Fruit fly (Drosophila melanogaster): Measurements from ENCODE around the gene Prosalpha6.
A peak's percentile ranks its signal among the peaks of the same experiment; 100 is the strongest.

Prosalpha6 gene

DNA sequence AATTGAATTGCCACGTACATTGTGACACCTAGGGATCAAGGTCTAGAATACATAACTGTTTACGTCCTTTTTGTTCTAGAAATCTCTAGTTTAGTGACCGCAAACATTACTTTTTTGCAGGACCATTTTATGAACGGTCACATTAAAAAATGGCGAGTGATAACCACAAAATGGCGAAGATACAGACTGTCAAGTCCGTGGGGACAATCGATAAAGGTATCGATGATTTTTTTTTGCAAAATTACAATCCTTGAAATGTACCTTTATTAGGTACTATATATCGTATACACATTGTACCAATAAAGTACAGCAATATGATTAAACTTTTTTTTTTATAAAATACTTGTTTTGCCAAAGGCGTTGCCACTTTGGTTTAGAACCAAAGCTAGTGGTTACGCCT lies 9.3 kb downstream of the Prosalpha6 start:
- TF ChIP-seq cnc (optimal IDR thresholded peaks at IDR 0.05) (no peak), CG7045 (GFP tag; optimal IDR thresholded peaks at IDR 0.05) (no peak), kay (GFP tag; ENCODE audit: borderline replicate concordance) (peak; percentile 84)

DNA sequence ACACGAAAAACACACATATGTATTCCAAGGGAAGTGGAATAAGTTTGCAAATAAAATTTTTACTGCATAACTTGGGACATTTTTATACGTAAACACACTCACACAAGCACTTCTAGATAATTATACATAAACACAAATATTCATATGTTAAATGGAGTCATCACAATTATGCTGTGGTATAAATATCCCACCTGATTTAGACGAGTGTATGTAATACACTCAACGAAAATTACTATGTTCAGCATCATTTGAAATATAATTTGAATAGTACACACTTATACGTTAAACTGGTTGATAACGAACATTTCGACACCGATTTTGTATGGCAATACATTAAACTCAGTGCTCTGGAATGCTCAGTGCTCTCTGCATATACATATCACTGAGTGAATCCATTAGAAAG lies 9.9 kb downstream of the Prosalpha6 start:
- TF ChIP-seq toe (GFP tag; optimal IDR thresholded peaks at IDR 0.05) (no peak), CG11617 (GFP tag; optimal IDR thresholded peaks at IDR 0.05) (peak; percentile 2), Clk (GFP tag; optimal IDR thresholded peaks at IDR 0.05) (no peak), CG7101 (tag; optimal IDR thresholded peaks at IDR 0.05) (no peak), CG12768 (GFP tag; optimal IDR thresholded peaks at IDR 0.05) (no peak), bab1 (GFP tag; optimal IDR thresholded peaks at IDR 0.05) (peak; percentile 71), CG7045 (GFP tag; optimal IDR thresholded peaks at IDR 0.05) (no peak), ovo (GFP tag; optimal IDR thresholded peaks at IDR 0.05) (no peak), kay (GFP tag; ENCODE audit: borderline replicate concordance) (no peak), CG14711 (tag; optimal IDR thresholded peaks at IDR 0.05) (no peak), Hr96 (GFP tag; optimal IDR thresholded peaks at IDR 0.05) (no peak)

dm6 chr2L:10231510-10231909 lies 10.4 kb downstream of the Prosalpha6 start, which contains the start of gene ova:
ova (minus strand) TSS chr2L:10231692.
- TF ChIP-seq Mnt (GFP tag; optimal IDR thresholded peaks at IDR 0.05) (no peak), toe (GFP tag; optimal IDR thresholded peaks at IDR 0.05) (no peak), tj (GFP tag; optimal IDR thresholded peaks at IDR 0.05) (no peak), CG14711 (tag; optimal IDR thresholded peaks at IDR 0.05) (no peak), CG7045 (GFP tag; optimal IDR thresholded peaks at IDR 0.05) (no peak), CG12768 (GFP tag; optimal IDR thresholded peaks at IDR 0.05) (no peak), CG1620 (GFP tag; optimal IDR thresholded peaks at IDR 0.05) (no peak), Clk (GFP tag; optimal IDR thresholded peaks at IDR 0.05) (no peak), CG11617 (GFP tag; optimal IDR thresholded peaks at IDR 0.05) (no peak), pad (GFP tag; optimal IDR thresholded peaks at IDR 0.05) (no peak), CG7101 (tag; optimal IDR thresholded peaks at IDR 0.05) (no peak), cic (GFP tag; optimal IDR thresholded peaks at IDR 0.05) (no peak), CG5204 (GFP tag; optimal IDR thresholded peaks at IDR 0.05) (no peak)

DNA sequence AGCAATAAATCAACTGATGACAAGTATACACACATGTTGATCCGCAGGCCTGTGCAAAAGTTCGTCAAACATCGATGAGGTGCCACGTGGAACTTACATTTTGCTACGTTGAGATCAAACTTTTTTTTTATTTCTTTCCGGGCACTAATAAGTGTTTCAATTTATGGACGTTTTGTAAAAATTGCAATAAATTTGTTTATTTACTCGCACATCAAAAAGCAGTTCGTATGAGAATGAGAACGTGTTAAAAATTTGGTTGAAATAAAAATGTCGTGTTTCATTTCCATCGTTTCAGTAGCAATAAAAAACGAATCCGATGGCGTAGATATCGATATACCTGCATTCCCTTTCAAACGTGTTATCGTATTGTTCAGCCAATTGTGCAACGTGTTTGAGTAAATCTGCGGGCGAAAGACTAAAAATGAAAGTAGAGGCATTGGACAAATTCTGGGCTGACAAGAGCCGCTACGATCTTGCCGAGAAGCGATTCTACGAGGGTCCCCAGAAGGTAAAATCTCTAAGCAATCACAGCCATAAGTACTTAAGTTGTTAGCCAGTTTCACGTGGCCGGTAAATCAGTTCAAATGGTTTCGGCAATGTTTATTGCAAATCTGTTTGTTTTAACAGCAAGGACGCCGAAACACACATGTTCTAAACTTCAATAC lies 11.1 kb downstream of the Prosalpha6 start, which contains the start of gene eEF1delta:
Gene eEF1delta (plus strand): TSS at position 356 of the 665 bp plus-strand sequence.
- TF ChIP-seq Mnt (GFP tag; optimal IDR thresholded peaks at IDR 0.05) (peak; percentile 68), cic (GFP tag; optimal IDR thresholded peaks at IDR 0.05) (no peak), tj (GFP tag; optimal IDR thresholded peaks at IDR 0.05) (no peak), CG33017 (tag; optimal IDR thresholded peaks at IDR 0.05) (no peak), CG14711 (tag; optimal IDR thresholded peaks at IDR 0.05) (no peak), CG7101 (tag; optimal IDR thresholded peaks at IDR 0.05) (no peak), CG12768 (GFP tag; optimal IDR thresholded peaks at IDR 0.05) (no peak), CG1620 (GFP tag; optimal IDR thresholded peaks at IDR 0.05) (no peak), CG5204 (GFP tag; optimal IDR thresholded peaks at IDR 0.05) (no peak), toe (GFP tag; optimal IDR thresholded peaks at IDR 0.05) (no peak), CG11617 (GFP tag; optimal IDR thresholded peaks at IDR 0.05) (peak; percentile 47), cnc (optimal IDR thresholded peaks at IDR 0.05) (peak in 1 of 2 experiments; percentile 3), pad (GFP tag; optimal IDR thresholded peaks at IDR 0.05) (no peak), ovo (GFP tag; optimal IDR thresholded peaks at IDR 0.05) (no peak), Crg-1 (GFP tag; optimal IDR thresholded peaks at IDR 0.05) (no peak), kay (GFP tag; ENCODE audit: borderline replicate concordance) (no peak), Clk (GFP tag; optimal IDR thresholded peaks at IDR 0.05) (no peak), bab1 (GFP tag; optimal IDR thresholded peaks at IDR 0.05) (peak; percentile 18), CG7045 (GFP tag; optimal IDR thresholded peaks at IDR 0.05) (no peak), Hr96 (GFP tag; optimal IDR thresholded peaks at IDR 0.05) (no peak)

DNA sequence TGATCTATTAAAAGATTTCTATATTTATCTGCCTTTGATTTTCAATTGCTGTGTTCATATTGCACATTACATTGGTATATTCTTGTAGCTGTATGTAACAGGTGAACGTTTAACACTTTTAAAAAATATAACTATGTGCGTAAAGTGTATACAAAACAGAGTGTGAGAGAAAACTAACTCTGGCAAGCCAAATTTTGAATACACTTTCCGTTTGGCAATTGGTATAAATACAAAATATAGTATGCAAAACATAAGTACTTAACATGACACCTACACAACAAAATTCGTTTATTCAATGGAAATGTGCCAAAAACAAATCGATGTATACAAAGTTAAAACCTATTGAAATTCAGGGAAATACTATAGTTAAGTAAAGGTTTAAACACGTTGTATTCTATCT lies 11.7 kb downstream of the Prosalpha6 start:
- peak; percentile 91 for TF ChIP-seq kay (GFP tag; ENCODE audit: borderline replicate concordance)
- peak; percentile 29 for TF ChIP-seq CG11617 (GFP tag; optimal IDR thresholded peaks at IDR 0.05)
- TF ChIP-seq Clk (GFP tag; optimal IDR thresholded peaks at IDR 0.05): no peak
- peak; percentile 46 for TF ChIP-seq cic (GFP tag; optimal IDR thresholded peaks at IDR 0.05)

DNA sequence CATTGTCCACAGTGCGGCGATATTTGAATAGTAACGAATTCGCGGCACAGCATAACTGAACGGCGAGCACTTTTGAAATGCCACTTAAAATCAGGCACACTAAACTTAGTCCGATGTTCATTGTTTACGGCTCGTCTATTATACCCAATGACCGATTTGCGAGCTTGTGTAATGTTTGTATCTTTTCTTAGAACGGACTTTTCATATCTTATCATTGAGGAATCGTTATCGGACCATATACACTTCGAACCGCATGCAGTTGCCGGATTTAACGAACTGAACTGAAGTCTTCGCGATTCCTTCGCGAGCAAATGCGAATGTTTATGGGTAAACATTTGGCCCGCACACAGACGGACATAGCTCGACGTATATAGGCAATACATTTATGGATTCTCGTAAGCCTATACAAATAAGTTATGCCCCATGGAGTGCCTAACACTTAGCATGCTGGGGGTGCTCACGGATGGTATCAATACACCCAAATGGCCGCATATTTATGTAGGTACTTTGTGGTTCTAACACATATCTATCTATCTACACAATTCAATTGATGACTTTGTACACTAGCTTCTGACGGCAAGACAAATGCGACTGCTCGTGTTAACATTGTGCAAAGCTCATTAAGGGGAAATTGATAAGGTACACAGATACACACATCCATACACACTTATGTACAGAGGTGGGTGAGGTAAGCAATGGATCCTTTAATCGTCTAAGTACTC lies 16.7 kb downstream of the Prosalpha6 start, which contains the start of gene mthl15:
Gene mthl15 (minus strand): TSS at position 593 of the 722 bp plus-strand sequence.
- TF ChIP-seq bab1 (GFP tag; optimal IDR thresholded peaks at IDR 0.05) (no peak), CG5204 (GFP tag; optimal IDR thresholded peaks at IDR 0.05) (no peak), CG11617 (GFP tag; optimal IDR thresholded peaks at IDR 0.05) (no peak), kay (GFP tag; ENCODE audit: borderline replicate concordance) (no peak), CG14711 (tag; optimal IDR thresholded peaks at IDR 0.05) (no peak), pad (GFP tag; optimal IDR thresholded peaks at IDR 0.05) (peak; percentile 80), CG12768 (GFP tag; optimal IDR thresholded peaks at IDR 0.05) (peak; percentile 35), CG7101 (tag; optimal IDR thresholded peaks at IDR 0.05) (no peak), cic (GFP tag; optimal IDR thresholded peaks at IDR 0.05) (peak; percentile 72)

Data from whole organism, adult.